Worm (Caenorhabditis elegans) whole organism, young adult: Measurements from ENCODE around the gene F15H10.12.

Experiments
- B0019.2 ChIP-seq: fragments of 200-800 bp; sonication (Bioruptor generic); conservative IDR thresholded peaks from 2 replicates; pipeline ENCODE4 v1.3.6; 2022; ENCODE audit warnings: missing genetic modification reagents, missing genetic modification characterization, missing compliant biosample characterization
- B0336.3 ChIP-seq: fragments of 200-800 bp; sonication (Bioruptor generic); IDR thresholded peaks from 2 replicates; pipeline ENCODE4 v1.3.6; 2022; ENCODE audit warnings: missing genetic modification characterization, missing compliant biosample characterization
- C06A6.2 ChIP-seq: fragments of 200-800 bp; sonication (Bioruptor generic); conservative IDR thresholded peaks from 2 replicates; pipeline ENCODE4 v1.3.6; 2022; ENCODE audit warnings: missing genetic modification characterization, missing compliant biosample characterization
- D2030.7 ChIP-seq: fragments of 200-800 bp; sonication (Bioruptor generic); IDR thresholded peaks from 2 replicates; pipeline ENCODE4 v1.3.6; 2022; ENCODE audit warnings: missing genetic modification reagents, missing genetic modification characterization, missing compliant biosample characterization
- F37B4.10 ChIP-seq: fragments of 200-800 bp; sonication (Bioruptor generic); IDR thresholded peaks from 2 replicates; pipeline ENCODE4 v1.3.6; 2022; ENCODE audit warnings: missing genetic modification characterization, missing compliant biosample characterization
- F39B2.1 ChIP-seq: fragments of 200-800 bp; sonication (Bioruptor generic); IDR thresholded peaks from 2 replicates; pipeline ENCODE4 v1.3.6; 2022; ENCODE audit warnings: missing genetic modification reagents, missing genetic modification characterization, missing compliant biosample characterization
- F55B11.4 ChIP-seq: sonication (generic microtip); optimal IDR thresholded peaks from 2 replicates; lab custom pipeline; 2016; ENCODE audit warnings: missing compliant biosample characterization, missing genetic modification characterization, borderline replicate concordance; ENCODE audit not compliant: insufficient read depth
- K11D2.4 ChIP-seq: fragments of 200-800 bp; sonication (Bioruptor generic); IDR thresholded peaks from 2 replicates; pipeline ENCODE4 v1.3.6; 2022; ENCODE audit warnings: missing genetic modification reagents, missing genetic modification characterization, missing compliant biosample characterization
- K12H6.12 ChIP-seq: fragments of 200-800 bp; sonication (Bioruptor generic); optimal IDR thresholded peaks from 2 replicates; lab custom pipeline; 2018; ENCODE audit warnings: mild to moderate bottlenecking, missing genetic modification characterization, missing compliant biosample characterization
- T07F8.4 ChIP-seq: sonication (generic microtip); optimal IDR thresholded peaks from 2 replicates; lab custom pipeline; 2016; ENCODE audit warnings: mild to moderate bottlenecking, missing genetic modification characterization, moderate library complexity, missing compliant biosample characterization
- T26A5.8 ChIP-seq: sonication (generic microtip); optimal IDR thresholded peaks from 2 replicates; lab custom pipeline; 2016; ENCODE audit warnings: missing genetic modification characterization, missing compliant biosample characterization
- Y53G8AR.9 ChIP-seq: fragments of 200-800 bp; sonication (Bioruptor generic); conservative IDR thresholded peaks from 2 replicates; pipeline ENCODE4 v1.3.6; 2022; ENCODE audit warnings: missing genetic modification reagents, missing genetic modification characterization, missing compliant biosample characterization
- ama-1 ChIP-seq, 3 experiments: fragments of 150-350 bp in 1 of 3; sonication (generic microtip) in 2 of 3; optimal IDR thresholded peaks; 2 replicates each; lab custom pipeline; 2014 to 2018; ENCODE audit warnings: missing biosample characterization in 2 of 3, missing genetic modification characterization in 2 of 3, missing genetic modification reagents in 2 of 3
- attf-6 ChIP-seq: fragments of 200-800 bp; sonication (Bioruptor generic); IDR thresholded peaks from 2 replicates; pipeline ENCODE4 v1.3.6; 2022; ENCODE audit warnings: missing genetic modification reagents, missing genetic modification characterization, missing compliant biosample characterization
- bed-2 ChIP-seq: fragments of 200-800 bp; sonication (Bioruptor generic); IDR thresholded peaks from 2 replicates; pipeline ENCODE4 v1.3.6; 2022; ENCODE audit warnings: missing genetic modification reagents, missing genetic modification characterization, missing compliant biosample characterization
- ccch-3 ChIP-seq: fragments of 200-800 bp; sonication (Bioruptor generic); optimal IDR thresholded peaks from 2 replicates; lab custom pipeline; 2018; ENCODE audit warnings: mild to moderate bottlenecking, missing genetic modification characterization, missing compliant biosample characterization
- cebp-1 ChIP-seq, 2 experiments: fragments of 200-800 bp in 1 of 2; sonication (Bioruptor generic) in 1 of 2; sonication (generic microtip) in 1 of 2; IDR thresholded peaks in 1 of 2; optimal IDR thresholded peaks in 1 of 2; 2 replicates each; pipeline versions ENCODE4 v1.3.6 to Lab custom; 2017 to 2022; ENCODE audit warnings: missing compliant biosample characterization in 2 of 2, missing genetic modification characterization in 2 of 2, mild to moderate bottlenecking in 1 of 2, missing genetic modification reagents in 1 of 2, moderate library complexity in 1 of 2
- ceh-100 ChIP-seq: fragments of 200-800 bp; sonication (Bioruptor generic); IDR thresholded peaks from 2 replicates; pipeline ENCODE4 v1.3.6; 2022; ENCODE audit warnings: missing genetic modification reagents, missing genetic modification characterization, missing compliant biosample characterization
- ceh-91 ChIP-seq: fragments of 200-800 bp; sonication (Bioruptor generic); IDR thresholded peaks from 2 replicates; pipeline ENCODE4 v1.3.6; 2022; ENCODE audit warnings: missing genetic modification reagents, missing genetic modification characterization, missing compliant biosample characterization
- dpff-1 ChIP-seq: sonication (generic microtip); optimal IDR thresholded peaks from 2 replicates; lab custom pipeline; 2017; ENCODE audit warnings: mild to moderate bottlenecking, missing genetic modification characterization, missing compliant biosample characterization
- ets-4 ChIP-seq: fragments of 200-800 bp; sonication (Bioruptor generic); optimal IDR thresholded peaks from 2 replicates; lab custom pipeline; 2018; ENCODE audit warnings: mild to moderate bottlenecking, missing genetic modification characterization, missing compliant biosample characterization
- fkh-3 ChIP-seq: sonication (generic microtip); optimal IDR thresholded peaks from 2 replicates; lab custom pipeline; 2016; ENCODE audit warnings: mild to moderate bottlenecking, missing genetic modification characterization, missing compliant biosample characterization
- gei-17 ChIP-seq: fragments of 200-800 bp; sonication (Bioruptor generic); optimal IDR thresholded peaks from 2 replicates; lab custom pipeline; 2018; ENCODE audit warnings: mild to moderate bottlenecking, missing genetic modification characterization, missing compliant biosample characterization
- him-1 ChIP-seq: sonication (generic microtip); optimal IDR thresholded peaks from 2 replicates; lab custom pipeline; 2016; ENCODE audit warnings: missing genotype, missing genetic modification reagents, missing genetic modification characterization, missing compliant biosample characterization
- hlh-26 ChIP-seq: fragments of 200-800 bp; sonication (Bioruptor generic); conservative IDR thresholded peaks from 2 replicates; pipeline ENCODE4 v1.3.6; 2022; ENCODE audit warnings: missing genetic modification reagents, missing genetic modification characterization, missing compliant biosample characterization
- lin-40 ChIP-seq: sonication (generic microtip); optimal IDR thresholded peaks from 2 replicates; lab custom pipeline; 2016; ENCODE audit warnings: missing genetic modification characterization, mild to moderate bottlenecking, missing compliant biosample characterization, missing genotype, missing genetic modification reagents
- lin-54 ChIP-seq: fragments of 200-800 bp; sonication (Bioruptor generic); optimal IDR thresholded peaks from 2 replicates; lab custom pipeline; 2018; ENCODE audit warnings: mild to moderate bottlenecking, missing genetic modification characterization, missing compliant biosample characterization
- lsl-1 ChIP-seq: fragments of 200-800 bp; sonication (Bioruptor generic); optimal IDR thresholded peaks from 2 replicates; lab custom pipeline; 2018; ENCODE audit warnings: mild to moderate bottlenecking, missing genetic modification characterization, moderate library complexity, missing compliant biosample characterization
- madf-6 ChIP-seq: fragments of 200-800 bp; sonication (Bioruptor generic); IDR thresholded peaks from 2 replicates; pipeline ENCODE4 v1.3.6; 2022; ENCODE audit warnings: missing genetic modification reagents, missing genetic modification characterization, missing compliant biosample characterization
- madf-8 ChIP-seq: fragments of 200-800 bp; sonication (Bioruptor generic); conservative IDR thresholded peaks from 2 replicates; pipeline ENCODE4 v1.3.6; 2022; ENCODE audit warnings: missing genetic modification reagents, missing genetic modification characterization, missing compliant biosample characterization
- mes-4 ChIP-seq: sonication (generic microtip); optimal IDR thresholded peaks from 2 replicates; lab custom pipeline; 2016; ENCODE audit warnings: missing genotype, missing genetic modification characterization, missing compliant biosample characterization
- nhr-179 ChIP-seq: sonication (generic microtip); optimal IDR thresholded peaks from 2 replicates; lab custom pipeline; 2016; ENCODE audit warnings: mild to moderate bottlenecking, missing genetic modification characterization, missing compliant biosample characterization
- pbrm-1 ChIP-seq: fragments of 200-800 bp; sonication (Bioruptor generic); IDR thresholded peaks from 2 replicates; pipeline ENCODE4 v1.3.6; 2022; ENCODE audit warnings: missing genetic modification reagents, missing genetic modification characterization, missing compliant biosample characterization
- rcor-1 ChIP-seq: fragments of 200-800 bp; sonication (Bioruptor generic); IDR thresholded peaks from 2 replicates; pipeline ENCODE4 v1.3.6; 2022; ENCODE audit warnings: missing genetic modification reagents, missing genetic modification characterization, missing compliant biosample characterization
- rec-8 ChIP-seq, 2 experiments: sonication (generic microtip); optimal IDR thresholded peaks; 2 replicates each; lab custom pipeline; 2016; ENCODE audit warnings: mild to moderate bottlenecking in 2 of 2, missing genetic modification characterization in 2 of 2, missing genetic modification reagents in 2 of 2, missing genotype in 2 of 2, missing biosample characterization in 1 of 2, missing compliant biosample characterization in 1 of 2, moderate library complexity in 1 of 2
- sptf-2 ChIP-seq: fragments of 200-800 bp; sonication (Bioruptor generic); optimal IDR thresholded peaks from 2 replicates; lab custom pipeline; 2018; ENCODE audit warnings: mild to moderate bottlenecking, missing genetic modification characterization, missing compliant biosample characterization
- tbp1 ChIP-seq: fragments of 200-800 bp; sonication (Bioruptor generic); optimal IDR thresholded peaks from 2 replicates; lab custom pipeline; 2018; ENCODE audit warnings: mild to moderate bottlenecking, missing genetic modification characterization, missing compliant biosample characterization
- unc-130 ChIP-seq: sonication (generic microtip); optimal IDR thresholded peaks from 2 replicates; lab custom pipeline; 2016; ENCODE audit warnings: missing genetic modification reagents, missing genetic modification characterization, missing compliant biosample characterization
- ztf-28 ChIP-seq: fragments of 200-800 bp; sonication (Bioruptor generic); IDR thresholded peaks from 2 replicates; pipeline ENCODE4 v1.3.6; 2022; ENCODE audit warnings: missing genetic modification reagents, missing genetic modification characterization, missing compliant biosample characterization
- ztf-3 ChIP-seq: fragments of 200-800 bp; sonication (Bioruptor generic); optimal IDR thresholded peaks from 2 replicates; lab custom pipeline; 2018; ENCODE audit warnings: mild to moderate bottlenecking, missing genetic modification characterization, missing compliant biosample characterization

F15H10.12 gene

DNA sequence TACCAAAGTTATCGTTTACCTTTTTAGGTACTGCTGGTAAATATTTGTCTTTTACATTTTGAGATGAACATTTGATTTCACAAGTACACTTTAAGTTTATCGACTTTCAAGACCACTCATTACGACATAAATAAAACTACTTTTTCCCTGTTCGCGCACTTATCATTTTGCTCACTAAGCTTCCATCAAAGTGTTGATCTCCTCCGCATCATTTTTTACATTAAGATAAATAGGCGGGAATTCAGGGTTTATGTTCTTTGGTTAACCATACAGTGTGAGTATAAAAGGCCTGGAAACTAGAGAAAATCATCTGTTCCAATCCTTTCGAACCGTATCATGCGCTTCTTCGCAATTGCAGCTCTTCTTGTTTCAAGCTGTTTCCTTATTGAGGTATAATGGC, 27.7 kb downstream of the F15H10.12 start, which contains the start of gene pqn-2:
Gene pqn-2 (plus strand): TSS at position 301 of the 400 bp plus-strand sequence.
- no peak for TF ChIP-seq D2030.7 (GFP tag; lab: Robert Waterston, UW)
- TF ChIP-seq madf-8 (GFP tag; lab: Robert Waterston, UW): no peak

ce11 chrV:10381726-10382125, 28.2 kb downstream of the F15H10.12 start, which contains the start of gene abu-1:
abu-1 (minus strand) TSS chrV:10381826.
- TF ChIP-seq F39B2.1 (GFP tag; lab: Robert Waterston, UW) (no peak), ztf-28 (GFP tag; lab: Robert Waterston, UW) (no peak), D2030.7 (GFP tag; lab: Robert Waterston, UW) (no peak), unc-130 (no peak), Y53G8AR.9 (GFP tag; lab: Robert Waterston, UW) (no peak), ceh-91 (GFP tag; lab: Robert Waterston, UW) (no peak), madf-6 (GFP tag; lab: Robert Waterston, UW) (no peak), mes-4 (tag; lab: Kevin White, UChicago) (no peak), bed-2 (GFP tag; lab: Robert Waterston, UW) (no peak), ceh-100 (no peak), fkh-3 (tag; lab: Kevin White, UChicago) (no peak), nhr-179 (no peak), pbrm-1 (no peak), gei-17 (no peak), B0019.2 (GFP tag; lab: Robert Waterston, UW) (no peak), C06A6.2 (GFP tag; lab: Robert Waterston, UW) (no peak)

ce11 chrV:10379761-10380160, 30.1 kb downstream of the F15H10.12 start:
- TF ChIP-seq ccch-3 (GFP tag; lab: Kevin White, UChicago) (no peak), cebp-1 (GFP tag; IDR thresholded peaks at IDR 0.05; lab: Robert Waterston, UW) (no peak), cebp-1 (tag; optimal IDR thresholded peaks at IDR 0.05; lab: Kevin White, UChicago) (no peak), ama-1 (optimal IDR thresholded peaks at IDR 0.05; lab: Kevin White, UChicago) (no peak), ama-1 (GFP tag; optimal IDR thresholded peaks at IDR 0.05; lab: Kevin White, UChicago) (no peak), dpff-1 (tag; lab: Kevin White, UChicago) (no peak), sptf-2 (GFP tag; lab: Kevin White, UChicago) (no peak), K11D2.4 (no peak)

DNA sequence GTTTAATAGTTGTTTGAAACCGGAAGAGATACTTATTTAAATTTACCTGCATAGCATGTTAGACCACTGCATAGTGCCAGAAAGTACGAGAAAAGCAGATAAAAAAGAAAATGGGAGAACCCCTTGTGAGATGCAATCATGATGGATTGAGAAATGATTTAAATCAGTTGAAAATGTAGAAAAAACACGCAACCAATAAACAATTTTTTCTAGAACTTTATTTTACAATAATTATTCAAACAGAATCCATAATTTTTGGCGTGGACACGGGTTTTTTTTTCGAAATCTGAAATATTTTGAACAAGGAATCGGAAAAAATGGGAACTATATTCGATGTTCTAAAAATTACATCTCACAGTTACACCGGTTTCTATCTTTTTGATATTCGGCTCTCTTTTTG, 30.6 kb downstream of the F15H10.12 start, which contains the start of gene AC3.12:
Gene AC3.12 (minus strand): TSS at position 101 of the 400 bp plus-strand sequence.
- no peak for TF ChIP-seq ztf-3 (GFP tag; lab: Kevin White, UChicago)
- TF ChIP-seq T07F8.4 (tag; lab: Kevin White, UChicago): no peak
- TF ChIP-seq lin-54 (GFP tag; lab: Kevin White, UChicago): no peak
- no peak for TF ChIP-seq B0336.3 (GFP tag; lab: Robert Waterston, UW)
- TF ChIP-seq, all 124 proteins: peak for 0

DNA sequence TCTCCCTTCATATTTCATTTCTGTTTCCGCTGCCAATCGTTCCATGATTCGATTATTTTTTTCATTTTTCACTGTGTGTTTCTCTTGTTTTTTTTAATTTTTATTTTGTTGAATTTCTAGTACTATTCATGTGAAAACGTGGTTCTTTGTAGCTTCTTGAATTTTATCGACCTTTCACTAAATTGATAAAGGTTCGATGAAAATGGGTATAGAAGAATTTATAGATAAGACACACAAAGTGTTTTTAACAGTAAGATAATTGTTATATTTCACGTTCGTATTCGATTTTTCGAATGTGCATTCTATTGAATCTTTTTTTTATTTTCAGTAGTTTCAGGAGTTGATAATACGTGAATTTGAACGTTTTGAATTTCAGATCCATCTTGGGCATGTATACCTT, 37.9 kb downstream of the F15H10.12 start, which contains the start of gene ugt-49:
Gene ugt-49 (plus strand): TSS at position 371 of the 400 bp plus-strand sequence.
- TF ChIP-seq T26A5.8: no peak

- no peak for TF ChIP-seq mes-4 (tag; lab: Kevin White, UChicago)
- no peak for TF ChIP-seq rec-8 (tag; optimal IDR thresholded peaks at IDR 0.05; lab: Kevin White, UChicago)
- TF ChIP-seq hlh-26 (GFP tag; lab: Robert Waterston, UW): no peak
- TF ChIP-seq lin-40: peak; percentile 35
- TF ChIP-seq gei-17: no peak
- TF ChIP-seq him-1 (tag; lab: Kevin White, UChicago): no peak
- no peak for TF ChIP-seq K12H6.12 (tag; lab: Kevin White, UChicago)
- TF ChIP-seq F37B4.10 (GFP tag; lab: Robert Waterston, UW): 0 out of 2 replicates have a peak, but pooled peaks have one; percentile 33
- TF ChIP-seq lsl-1: no peak
- peak; percentile 30 for TF ChIP-seq tbp1 (GFP tag; lab: Kevin White, UChicago)
- TF ChIP-seq attf-6 (GFP tag; lab: Robert Waterston, UW): no peak
- TF ChIP-seq ets-4 (GFP tag; lab: Kevin White, UChicago): peak; percentile 8
- TF ChIP-seq F55B11.4 (tag; lab: Kevin White, UChicago): no peak
- no peak for TF ChIP-seq rcor-1 (GFP tag; lab: Robert Waterston, UW)
Measured at ce11 chrV:10371177-10371576, 38.7 kb downstream of the F15H10.12 start.
